Fruit fly (Drosophila melanogaster) whole organism, adult: ENCODE measurements around the gene CG46396.

Source experiments
- CG11617 ChIP-seq: fragments of 200-800 bp; sonication (Bioruptor generic); optimal IDR thresholded peaks from 2 replicates; lab custom pipeline; 2017; ENCODE audit warnings: mild to moderate bottlenecking, missing biosample characterization, missing genetic modification reagents, missing genetic modification characterization
- CG12768 ChIP-seq: fragments of 200-800 bp; sonication (Bioruptor generic); optimal IDR thresholded peaks from 2 replicates; lab custom pipeline; 2017; ENCODE audit warnings: missing biosample characterization, missing genetic modification characterization, mild to moderate bottlenecking, moderate library complexity, missing genetic modification reagents
- CG14711 ChIP-seq: fragments of 200-800 bp; sonication (Bioruptor generic); optimal IDR thresholded peaks from 2 replicates; lab custom pipeline; 2018; ENCODE audit warnings: missing biosample characterization, mild to moderate bottlenecking, missing genetic modification characterization, moderate library complexity
- CG1620 ChIP-seq: fragments of 200-800 bp; sonication (Bioruptor generic); optimal IDR thresholded peaks from 2 replicates; lab custom pipeline; 2016; ENCODE audit warnings: missing biosample characterization, missing genetic modification characterization
- CG33017 ChIP-seq: fragments of 200-800 bp; sonication (Bioruptor generic); optimal IDR thresholded peaks from 2 replicates; lab custom pipeline; 2018; ENCODE audit warnings: missing biosample characterization, mild to moderate bottlenecking, missing genetic modification characterization, moderate library complexity
- CG5204 ChIP-seq: fragments of 200-800 bp; sonication (Bioruptor generic); optimal IDR thresholded peaks from 2 replicates; lab custom pipeline; 2016; ENCODE audit warnings: missing biosample characterization, missing genetic modification characterization
- CG7045 ChIP-seq: fragments of 200-800 bp; sonication (Bioruptor generic); optimal IDR thresholded peaks from 2 replicates; lab custom pipeline; 2017; ENCODE audit warnings: missing biosample characterization, mild to moderate bottlenecking, missing genetic modification characterization
- CG7101 ChIP-seq: fragments of 200-800 bp; sonication (Bioruptor generic); optimal IDR thresholded peaks from 2 replicates; lab custom pipeline; 2018; ENCODE audit warnings: missing biosample characterization, mild to moderate bottlenecking, missing genetic modification characterization, moderate library complexity
- Clk ChIP-seq: fragments of 200-800 bp; sonication (Bioruptor generic); optimal IDR thresholded peaks from 2 replicates; lab custom pipeline; 2017; ENCODE audit warnings: missing biosample characterization, missing genetic modification characterization
- Crg-1 ChIP-seq: fragments of 200-800 bp; sonication (Bioruptor generic); optimal IDR thresholded peaks from 2 replicates; lab custom pipeline; 2016; ENCODE audit warnings: missing biosample characterization, missing genetic modification characterization
- Hr96 ChIP-seq: fragments of 200-800 bp; sonication (Bioruptor generic); optimal IDR thresholded peaks from 2 replicates; lab custom pipeline; 2016; ENCODE audit warnings: missing biosample characterization, missing genetic modification characterization
- Mnt ChIP-seq: fragments of 200-800 bp; sonication (Bioruptor generic); optimal IDR thresholded peaks from 2 replicates; lab custom pipeline; 2016; ENCODE audit warnings: missing biosample characterization, mild to moderate bottlenecking, missing genetic modification characterization
- bab1 ChIP-seq: fragments of 200-800 bp; sonication (Bioruptor generic); optimal IDR thresholded peaks from 3 replicates; lab custom pipeline; 2019; ENCODE audit warnings: missing biosample characterization, mild to moderate bottlenecking, missing genetic modification characterization, moderate library complexity
- cic ChIP-seq: fragments of 200-800 bp; sonication (Bioruptor generic); optimal IDR thresholded peaks from 2 replicates; lab custom pipeline; 2017; ENCODE audit warnings: missing biosample characterization, mild to moderate bottlenecking, missing genetic modification characterization, moderate library complexity
- cnc ChIP-seq, 2 experiments: fragments of >200 bp; optimal IDR thresholded peaks; 2 replicates each; lab custom pipeline; 2017
- kay ChIP-seq: fragments of 200-800 bp; sonication (Bioruptor generic); peaks from one replicate; lab custom pipeline; 2016; ENCODE audit warnings: missing biosample characterization, missing genetic modification characterization, borderline replicate concordance
- ovo ChIP-seq: fragments of 200-800 bp; sonication (Bioruptor generic); optimal IDR thresholded peaks from 2 replicates; lab custom pipeline; 2016; ENCODE audit warnings: missing biosample characterization, missing genetic modification characterization
- pad ChIP-seq: fragments of 200-800 bp; sonication (Bioruptor generic); optimal IDR thresholded peaks from 3 replicates; lab custom pipeline; 2017; ENCODE audit warnings: missing biosample characterization, missing genetic modification characterization, mild to moderate bottlenecking, moderate library complexity, missing genetic modification reagents
- tj ChIP-seq: fragments of 200-800 bp; sonication (Bioruptor generic); optimal IDR thresholded peaks from 3 replicates; lab custom pipeline; 2017; ENCODE audit warnings: missing biosample characterization, mild to moderate bottlenecking, missing genetic modification characterization, moderate library complexity
- toe ChIP-seq: fragments of 200-800 bp; sonication (Bioruptor generic); optimal IDR thresholded peaks from 2 replicates; lab custom pipeline; 2016; ENCODE audit warnings: missing biosample characterization, missing genetic modification characterization

The CG46396 gene

dm6 chr3R:6351696-6352378, 48.0 kb downstream of the CG46396 start:
- TF ChIP-seq CG7045 (no peak), CG12768 (GFP tag; lab: Kevin White, UChicago) (no peak), CG7101 (peak; percentile 12), CG33017 (tag; lab: Kevin White, UChicago) (peak; percentile 9), Mnt (GFP tag; lab: Kevin White, UChicago) (no peak), toe (no peak), Clk (GFP tag; lab: Kevin White, UChicago) (no peak), CG11617 (GFP tag; lab: Kevin White, UChicago) (no peak), tj (GFP tag; lab: Kevin White, UChicago) (no peak), pad (GFP tag; lab: Kevin White, UChicago) (no peak), CG14711 (tag; lab: Kevin White, UChicago) (no peak), bab1 (GFP tag; lab: Kevin White, UChicago) (no peak), cnc (optimal IDR thresholded peaks at IDR 0.05; lab: Kevin White, UChicago) (no peak), CG5204 (GFP tag; lab: Kevin White, UChicago) (no peak), ovo (peak; percentile 38), CG1620 (GFP tag; lab: Kevin White, UChicago) (no peak)

- no peak for TF ChIP-seq ovo
- no peak for TF ChIP-seq Clk (GFP tag; lab: Kevin White, UChicago)
- TF ChIP-seq Crg-1: no peak
- no peak for TF ChIP-seq CG7045
- no peak for TF ChIP-seq cnc (optimal IDR thresholded peaks at IDR 0.05; lab: Kevin White, UChicago)
- TF ChIP-seq pad (GFP tag; lab: Kevin White, UChicago): no peak
- no peak for TF ChIP-seq CG5204 (GFP tag; lab: Kevin White, UChicago)
- TF ChIP-seq CG7101: no peak
- no peak for TF ChIP-seq CG12768 (GFP tag; lab: Kevin White, UChicago)
- TF ChIP-seq Mnt (GFP tag; lab: Kevin White, UChicago): no peak
- TF ChIP-seq CG14711 (tag; lab: Kevin White, UChicago): no peak
- no peak for TF ChIP-seq CG1620 (GFP tag; lab: Kevin White, UChicago)
- no peak for TF ChIP-seq CG33017 (tag; lab: Kevin White, UChicago)
- no peak for TF ChIP-seq Hr96 (GFP tag; lab: Kevin White, UChicago)
- TF ChIP-seq cic (GFP tag; lab: Kevin White, UChicago): no peak
- no peak for TF ChIP-seq bab1 (GFP tag; lab: Kevin White, UChicago)
Measured at dm6 chr3R:6352436-6352835, 48.6 kb downstream of the CG46396 start.

DNA sequence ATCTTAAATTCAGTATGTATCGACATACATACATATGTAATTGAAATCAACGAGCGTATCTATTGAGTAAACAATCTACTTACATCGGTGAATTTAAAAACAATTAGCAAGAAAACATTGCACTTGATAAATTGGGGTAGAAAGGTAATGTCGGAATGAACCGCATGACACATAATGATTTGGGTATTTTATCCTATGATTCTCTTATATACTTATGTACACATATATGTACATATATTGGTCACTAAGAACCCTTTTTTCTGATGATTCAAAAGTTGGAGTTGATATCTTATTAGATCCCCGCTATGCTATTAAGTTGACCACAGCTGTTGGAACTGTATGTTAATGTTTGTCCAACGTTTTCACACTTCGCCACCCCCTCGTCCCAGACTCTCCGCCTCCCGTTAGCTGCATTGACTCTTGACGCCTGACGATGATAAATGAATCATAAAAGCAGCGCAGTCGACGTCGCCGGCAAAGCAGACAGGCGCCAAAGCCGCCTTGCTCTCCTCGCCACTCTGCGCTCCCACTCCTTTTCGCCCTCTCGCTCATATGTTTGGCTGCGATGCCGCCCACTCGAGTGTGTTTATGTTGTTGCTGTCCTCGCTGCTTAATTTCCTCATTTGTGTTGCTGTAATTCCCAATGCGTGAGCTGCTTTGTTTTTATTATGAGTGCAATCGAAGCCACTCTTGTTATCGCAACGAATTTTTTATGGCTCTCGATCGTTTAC, 49.2 kb downstream of the CG46396 start:
- TF ChIP-seq CG5204 (GFP tag; lab: Kevin White, UChicago): peak; percentile 35
- no peak for TF ChIP-seq CG14711 (tag; lab: Kevin White, UChicago)
- TF ChIP-seq ovo: peak; percentile 26
- TF ChIP-seq Mnt (GFP tag; lab: Kevin White, UChicago): no peak
- TF ChIP-seq pad (GFP tag; lab: Kevin White, UChicago): peak; percentile 11
- no peak for TF ChIP-seq Hr96 (GFP tag; lab: Kevin White, UChicago)
- TF ChIP-seq kay (GFP tag; lab: Kevin White, UChicago): peak; percentile 84
- TF ChIP-seq cic (GFP tag; lab: Kevin White, UChicago): no peak

DNA sequence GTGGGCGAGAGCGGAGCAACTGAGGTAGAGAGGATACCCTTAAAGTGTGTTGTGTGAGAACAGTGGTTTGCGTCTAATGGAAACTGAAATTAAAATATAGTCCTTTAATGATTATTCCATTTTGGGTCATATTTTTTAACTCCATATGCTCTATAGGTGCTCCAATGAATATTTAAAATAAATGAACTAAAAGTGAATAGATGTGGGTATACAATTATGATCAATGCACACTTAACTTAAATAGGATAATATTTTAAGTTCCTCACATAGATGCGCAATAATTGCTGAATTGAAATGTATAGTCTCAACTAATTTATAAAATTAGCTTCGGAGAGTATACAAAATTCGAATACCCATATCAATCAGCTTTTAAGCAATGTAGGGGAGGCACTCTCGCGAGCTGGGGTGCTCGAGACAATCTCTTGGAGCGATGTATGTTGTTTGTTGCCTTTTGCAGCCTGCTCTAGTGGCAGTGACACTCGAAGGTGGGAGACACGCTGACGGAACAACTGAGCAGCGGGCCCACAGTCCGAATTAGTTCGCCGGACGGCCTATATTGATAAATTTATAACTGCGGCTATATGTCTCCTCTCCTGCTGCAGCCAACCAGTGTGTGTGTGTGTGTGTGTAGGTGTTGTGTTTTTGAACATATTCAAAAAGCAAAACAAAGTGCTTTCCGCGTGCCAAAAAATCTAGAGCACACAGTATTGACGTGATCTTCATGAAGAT, 50.0 kb downstream of the CG46396 start:
- peak; percentile 61 for TF ChIP-seq Hr96 (GFP tag; lab: Kevin White, UChicago)
- TF ChIP-seq cic (GFP tag; lab: Kevin White, UChicago): peak; percentile 19
- peak; percentile 16 for TF ChIP-seq Clk (GFP tag; lab: Kevin White, UChicago)
- TF ChIP-seq pad (GFP tag; lab: Kevin White, UChicago): peak; percentile 60
- TF ChIP-seq CG11617 (GFP tag; lab: Kevin White, UChicago): peak; percentile 72
- TF ChIP-seq CG5204 (GFP tag; lab: Kevin White, UChicago): peak; percentile 78
- TF ChIP-seq CG12768 (GFP tag; lab: Kevin White, UChicago): peak; percentile 67
- TF ChIP-seq Mnt (GFP tag; lab: Kevin White, UChicago): peak; percentile 30
- peak; percentile 22 for TF ChIP-seq Crg-1
- TF ChIP-seq bab1 (GFP tag; lab: Kevin White, UChicago): no peak
- peak; percentile 53 for TF ChIP-seq CG14711 (tag; lab: Kevin White, UChicago)
- peak; percentile 31 for TF ChIP-seq toe
- TF ChIP-seq tj (GFP tag; lab: Kevin White, UChicago): peak; percentile 55
- peak; percentile 69 for TF ChIP-seq CG7101
- TF ChIP-seq cnc (optimal IDR thresholded peaks at IDR 0.05; lab: Kevin White, UChicago): no peak
- TF ChIP-seq CG1620 (GFP tag; lab: Kevin White, UChicago): peak; percentile 26
- peak; percentile 70 for TF ChIP-seq CG7045
- peak; percentile 6 for TF ChIP-seq ovo
- peak; percentile 57 for TF ChIP-seq CG33017 (tag; lab: Kevin White, UChicago)
- TF ChIP-seq kay (GFP tag; lab: Kevin White, UChicago): peak; percentile 61
